Worm (Caenorhabditis elegans): ENCODE results near the gene F52G3.1.

F52G3.1 gene

DNA sequence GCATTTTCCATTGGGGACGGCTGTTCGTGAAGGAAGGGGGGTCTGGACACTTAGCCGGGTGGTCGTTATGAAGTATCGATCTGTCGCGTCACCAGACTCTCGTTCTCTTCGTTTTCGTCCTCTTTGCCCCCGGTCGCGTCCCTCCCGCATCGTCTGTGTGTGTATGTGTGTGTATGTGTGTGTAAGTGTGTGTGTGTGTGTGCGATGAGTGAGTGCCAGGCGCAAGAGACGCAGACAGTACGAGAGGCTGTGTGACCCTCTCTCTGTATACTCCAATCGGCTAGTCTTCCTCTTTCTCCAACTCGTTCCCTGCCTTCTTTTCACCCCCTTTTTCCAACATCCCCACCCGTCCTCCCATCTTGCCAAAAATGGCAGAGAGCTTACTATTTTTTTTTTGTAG is 2.3 kb upstream of the F52G3.1 start (continued):
- TF ChIP-seq cebp-1 (GFP tag; IDR thresholded peaks at IDR 0.05) (0 out of 2 replicates have a peak, but pooled peaks have one; percentile 39), cebp-1 (tag; optimal IDR thresholded peaks at IDR 0.05) (peak; percentile 82), dpff-1 (tag; optimal IDR thresholded peaks at IDR 0.05) (no peak), sptf-2 (GFP tag; optimal IDR thresholded peaks at IDR 0.05) (no peak), dpl-1 (GFP tag; optimal IDR thresholded peaks at IDR 0.05) (no peak), B0261.1 (tag; optimal IDR thresholded peaks at IDR 0.05) (peak; percentile 13), mxl-1 (tag; optimal IDR thresholded peaks at IDR 0.05) (no peak), F55B11.4 (tag; optimal IDR thresholded peaks at IDR 0.05; ENCODE audit: borderline replicate concordance, insufficient read depth) (no peak), pha-4 (tag; optimal IDR thresholded peaks at IDR 0.05) (no peak), tbx-9 (tag; optimal IDR thresholded peaks at IDR 0.05; ENCODE audit: borderline replicate concordance) (no peak), fkh-3 (tag; optimal IDR thresholded peaks at IDR 0.05) (no peak), lsl-1 (GFP tag; optimal IDR thresholded peaks at IDR 0.05) (no peak), F33H1.4 (GFP tag; IDR thresholded peaks at IDR 0.05) (no peak), snpc-1.1 (tag; optimal IDR thresholded peaks at IDR 0.05; ENCODE audit: insufficient read depth) (no peak), F57C9.4 (tag; optimal IDR thresholded peaks at IDR 0.05) (no peak), F23B12.7 (tag; optimal IDR thresholded peaks at IDR 0.05; ENCODE audit: insufficient read depth) (no peak), hlh-26 (GFP tag; conservative IDR thresholded peaks at IDR 0.05) (no peak), F57A8.1 (GFP tag; optimal IDR thresholded peaks at IDR 0.05) (no peak), ztf-25 (GFP tag; IDR thresholded peaks at IDR 0.05) (no peak), hmg-1.2 (GFP tag; IDR thresholded peaks at IDR 0.05) (peak; percentile 92), let-526 (GFP tag; IDR thresholded peaks at IDR 0.05) (peak; percentile 77; the same call in 1 of the 2 replicates), madf-8 (GFP tag; conservative IDR thresholded peaks at IDR 0.05) (no peak), nfyb-1 (GFP tag; IDR thresholded peaks at IDR 0.05) (peak; percentile 55; the same call in 1 of the 2 replicates), K12H6.12 (tag; optimal IDR thresholded peaks at IDR 0.05) (peak; percentile 88), rcor-1 (GFP tag; IDR thresholded peaks at IDR 0.05) (peak; percentile 48; the same call in 1 of the 2 replicates), lin-35 (GFP tag; optimal IDR thresholded peaks at IDR 0.05) (peak in 1 of 3 experiments; percentile 55), Y53F4B.3 (GFP tag; IDR thresholded peaks at IDR 0.05) (no peak), cebp-2 (GFP tag; IDR thresholded peaks at IDR 0.05) (no peak), ceh-58 (GFP tag; IDR thresholded peaks at IDR 0.05) (no peak), bed-2 (GFP tag; IDR thresholded peaks at IDR 0.05) (no peak), F39B2.1 (GFP tag; IDR thresholded peaks at IDR 0.05) (no peak), lsy-27 (tag; optimal IDR thresholded peaks at IDR 0.05; ENCODE audit: borderline replicate concordance, insufficient read depth) (no peak), unc-62 (GFP tag; optimal IDR thresholded peaks at IDR 0.05) (no peak), lin-54 (GFP tag; optimal IDR thresholded peaks at IDR 0.05) (peak; percentile 4), ztf-22 (GFP tag; optimal IDR thresholded peaks at IDR 0.05) (peak; percentile 1), aptf-3 (GFP tag; IDR thresholded peaks at IDR 0.05) (no peak), nfya-1 (tag; optimal IDR thresholded peaks at IDR 0.05; ENCODE audit: borderline replicate concordance, insufficient read depth) (no peak), madf-10 (tag; optimal IDR thresholded peaks at IDR 0.05) (peak; percentile 47), dox-1 (GFP tag; IDR thresholded peaks at IDR 0.05) (peak; percentile 77), F10E7.11 (tag; optimal IDR thresholded peaks at IDR 0.05) (no peak), Y56A3A.18 (GFP tag; IDR thresholded peaks at IDR 0.05) (no peak), B0336.3 (GFP tag; IDR thresholded peaks at IDR 0.05) (no peak; the same call in none of the 2 replicates), F37B4.10 (GFP tag; IDR thresholded peaks at IDR 0.05) (no peak), hsf-1 (GFP tag; IDR thresholded peaks at IDR 0.05) (0 out of 2 replicates have a peak, but pooled peaks have one; percentile 42), hmg-20 (GFP tag; IDR thresholded peaks at IDR 0.05) (no peak), F49E8.2 (tag; optimal IDR thresholded peaks at IDR 0.05; ENCODE audit: insufficient read depth) (no peak), Y95B8A.8 (GFP tag; IDR thresholded peaks at IDR 0.05) (no peak), nhr-179 (tag; optimal IDR thresholded peaks at IDR 0.05) (no peak)

Data from whole organism, young adult.